Worm (Caenorhabditis elegans) whole organism, early embryonic: ENCODE data around the gene nhr-84.

Experiments
- B0310.2 ChIP-seq: sonication (generic microtip); optimal IDR thresholded peaks from 2 replicates; lab custom pipeline; 2016; ENCODE audit warnings: mild to moderate bottlenecking, missing genetic modification characterization, missing compliant biosample characterization
- aly-1 ChIP-seq: sonication (generic microtip); optimal IDR thresholded peaks from 2 replicates; lab custom pipeline; 2016; ENCODE audit warnings: missing genetic modification characterization, missing compliant biosample characterization
- ama-1 ChIP-seq: fragments of 150-350 bp; optimal IDR thresholded peaks from 2 replicates; lab custom pipeline; 2014
- ceh-13 ChIP-seq: fragments of 200-800 bp; sonication (Bioruptor generic); optimal IDR thresholded peaks from 2 replicates; lab custom pipeline; 2018; ENCODE audit warnings: mild to moderate bottlenecking, missing genetic modification characterization, missing compliant biosample characterization
- ceh-36 ChIP-seq: sonication (generic microtip); optimal IDR thresholded peaks from 2 replicates; lab custom pipeline; 2016; ENCODE audit warnings: missing genetic modification characterization, inconsistent platforms, missing compliant biosample characterization
- flt-1 ChIP-seq: fragments of 200-800 bp; sonication (Bioruptor generic); IDR thresholded peaks from 2 replicates; pipeline ENCODE4 v1.3.6; 2022; ENCODE audit warnings: missing genetic modification characterization, missing compliant biosample characterization
- hnd-1 ChIP-seq: sonication (generic microtip); optimal IDR thresholded peaks from 2 replicates; lab custom pipeline; 2016; ENCODE audit warnings: missing genetic modification characterization, missing compliant biosample characterization
- pes-1 ChIP-seq: fragments of 200-800 bp; sonication (Bioruptor generic); IDR thresholded peaks from 2 replicates; pipeline ENCODE4 v1.3.6; 2022; ENCODE audit warnings: missing genetic modification reagents, missing genetic modification characterization, missing compliant biosample characterization
- scrt-1 ChIP-seq: fragments of 200-800 bp; sonication (Bioruptor generic); IDR thresholded peaks from 2 replicates; pipeline ENCODE4 v1.3.6; 2022; ENCODE audit warnings: missing genetic modification characterization, missing compliant biosample characterization
- sea-1 ChIP-seq: fragments of 200-800 bp; sonication (Bioruptor generic); conservative IDR thresholded peaks from 2 replicates; pipeline ENCODE4 v1.3.6; 2022; ENCODE audit warnings: missing genetic modification characterization, missing compliant biosample characterization
- tbx-11 ChIP-seq: fragments of 200-800 bp; sonication (Bioruptor generic); IDR thresholded peaks from 2 replicates; pipeline ENCODE4 v1.3.6; 2022; ENCODE audit warnings: missing genetic modification characterization, missing compliant biosample characterization
- tra-4 ChIP-seq: sonication (generic microtip); optimal IDR thresholded peaks from 2 replicates; lab custom pipeline; 2017; ENCODE audit warnings: missing genetic modification characterization, missing compliant biosample characterization

DNA sequence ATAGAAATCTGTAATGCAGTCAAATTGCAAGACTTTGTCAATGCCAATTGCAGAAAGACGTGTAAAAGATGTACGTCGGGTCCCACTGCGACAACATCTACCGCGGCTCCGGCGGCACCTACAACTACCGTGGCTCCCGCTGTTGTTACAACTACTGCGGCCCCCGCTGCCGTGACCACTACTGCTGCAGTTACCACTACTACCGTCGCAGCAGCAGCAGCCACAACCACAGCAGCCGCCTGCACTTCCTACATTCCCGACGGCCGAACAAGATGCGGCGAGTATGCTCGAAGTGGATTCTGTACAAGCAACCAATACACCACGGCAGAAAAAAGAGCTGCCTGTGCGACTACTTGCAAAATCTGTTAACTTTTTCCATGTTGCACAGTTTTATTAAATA, 35.4 kb upstream of the nhr-84 start:
- TF ChIP-seq flt-1 (GFP tag; lab: Robert Waterston, UW) (no peak), aly-1 (tag; lab: Kevin White, UChicago) (no peak), pes-1 (no peak), scrt-1 (GFP tag; lab: Robert Waterston, UW) (no peak), tra-4 (no peak), ceh-13 (GFP tag; lab: Kevin White, UChicago) (no peak), hnd-1 (no peak), tbx-11 (GFP tag; lab: Robert Waterston, UW) (no peak), ama-1 (lab: Kevin White, UChicago) (no peak), sea-1 (no peak), ceh-36 (no peak), B0310.2 (no peak)
